Fruit fly (Drosophila melanogaster): ENCODE results near the gene Acp29AB.

Acp29AB gene

dm6 chr2L:8393122-8393521 lies at the start of gene Acp29AB:
Gene Acp29AB, minus strand, starts transcription at chr2L:8393222.
- TF ChIP-seq CG8478 (optimal IDR thresholded peaks at IDR 0.05) (no peak), CTCF (optimal IDR thresholded peaks at IDR 0.05) (no peak)

- TF ChIP-seq CTCF (optimal IDR thresholded peaks at IDR 0.05) (no peak), CG8478 (optimal IDR thresholded peaks at IDR 0.05) (no peak)
These were observed 49.1 kb upstream of the Acp29AB start, which contains the start of gene CG31897 for dm6 chr2L:8442147-8442546. Gene CG31897, plus strand, starts transcription at chr2L:8442447.

dm6 chr2L:8438052-8438451 lies 45.0 kb upstream of the Acp29AB start, which contains the start of gene mus201:
Gene mus201, plus strand, starts transcription at chr2L:8438169.
- TF ChIP-seq CG8478 (optimal IDR thresholded peaks at IDR 0.05): no peak
- TF ChIP-seq CTCF (optimal IDR thresholded peaks at IDR 0.05): no peak

- TF ChIP-seq CTCF (optimal IDR thresholded peaks at IDR 0.05) (no peak), CG8478 (optimal IDR thresholded peaks at IDR 0.05) (no peak)
These were observed 44.2 kb upstream of the Acp29AB start, which contains the start of the genes D12 and Chrac-14 for dm6 chr2L:8437176-8437575. Gene D12, minus strand, starts transcription at chr2L:8437365. Gene Chrac-14, plus strand, starts transcription at chr2L:8437405.

dm6 chr2L:8433512-8433911 lies 40.5 kb upstream of the Acp29AB start, which contains the start of gene grk:
Gene grk, minus strand, starts transcription at chr2L:8433598.
- TF ChIP-seq CG8478 (optimal IDR thresholded peaks at IDR 0.05): no peak
- no peak for TF ChIP-seq CTCF (optimal IDR thresholded peaks at IDR 0.05)

- TF ChIP-seq CG8478 (optimal IDR thresholded peaks at IDR 0.05): no peak
- TF ChIP-seq CTCF (optimal IDR thresholded peaks at IDR 0.05): no peak
These were observed 39.1 kb upstream of the Acp29AB start for dm6 chr2L:8432130-8432529.

dm6 chr2L:8426801-8427200 lies 33.8 kb upstream of the Acp29AB start:
- TF ChIP-seq CTCF (optimal IDR thresholded peaks at IDR 0.05) (no peak), CG8478 (optimal IDR thresholded peaks at IDR 0.05) (no peak)

dm6 chr2L:8425962-8426759 lies 33.1 kb upstream of the Acp29AB start:
- TF ChIP-seq CG8478 (optimal IDR thresholded peaks at IDR 0.05) (no peak), CTCF (optimal IDR thresholded peaks at IDR 0.05) (no peak)

dm6 chr2L:8425212-8425611 lies 32.2 kb upstream of the Acp29AB start:
- no peak for TF ChIP-seq CTCF (optimal IDR thresholded peaks at IDR 0.05)
- no peak for TF ChIP-seq CG8478 (optimal IDR thresholded peaks at IDR 0.05)

dm6 chr2L:8424662-8425208 lies 31.7 kb upstream of the Acp29AB start:
- no peak for TF ChIP-seq CTCF (optimal IDR thresholded peaks at IDR 0.05)

dm6 chr2L:8424090-8424470 lies 31.1 kb upstream of the Acp29AB start:
- TF ChIP-seq CG8478 (optimal IDR thresholded peaks at IDR 0.05) (no peak), CTCF (optimal IDR thresholded peaks at IDR 0.05) (no peak)

dm6 chr2L:8423460-8424089 lies 30.6 kb upstream of the Acp29AB start:
- TF ChIP-seq CTCF (optimal IDR thresholded peaks at IDR 0.05) (no peak), CG8478 (optimal IDR thresholded peaks at IDR 0.05) (no peak)

dm6 chr2L:8423047-8423446 lies 30.0 kb upstream of the Acp29AB start:
- TF ChIP-seq CTCF (optimal IDR thresholded peaks at IDR 0.05): no peak
- TF ChIP-seq CG8478 (optimal IDR thresholded peaks at IDR 0.05): no peak

dm6 chr2L:8421717-8422116 lies 28.7 kb upstream of the Acp29AB start:
- TF ChIP-seq CTCF (optimal IDR thresholded peaks at IDR 0.05) (no peak), CG8478 (optimal IDR thresholded peaks at IDR 0.05) (no peak)

dm6 chr2L:8420259-8420930 lies 27.4 kb upstream of the Acp29AB start:
- TF ChIP-seq CG8478 (optimal IDR thresholded peaks at IDR 0.05): no peak
- no peak for TF ChIP-seq CTCF (optimal IDR thresholded peaks at IDR 0.05)
